Fruit fly (Drosophila melanogaster) whole organism, embryonic: ENCODE data around the gene Pdhb.
A peak's percentile ranks its signal among the peaks of the same experiment; 100 is the strongest.

Experiments
- Ada2b ChIP-seq: fragments of 200-800 bp; sonication (Bioruptor generic); IDR thresholded peaks from 2 replicates; pipeline ENCODE4 v1.3.6; 2022; ENCODE audit warnings: missing biosample characterization, missing genetic modification characterization
- Atf6 ChIP-seq: fragments of 200-800 bp; sonication (Bioruptor generic); IDR thresholded peaks from 2 replicates; pipeline ENCODE4 v1.3.6; 2022; ENCODE audit warnings: missing biosample characterization, missing genetic modification characterization
- CG11398 ChIP-seq: fragments of 200-800 bp; sonication (Bioruptor generic); optimal IDR thresholded peaks from 2 replicates; lab custom pipeline; 2016; ENCODE audit warnings: missing biosample characterization, missing genetic modification characterization
- CG12236 ChIP-seq: fragments of 200-800 bp; sonication (Bioruptor generic); optimal IDR thresholded peaks from 2 replicates; lab custom pipeline; 2016; ENCODE audit warnings: missing biosample characterization, missing genetic modification characterization
- CG13624 ChIP-seq: fragments of 200-800 bp; sonication (Bioruptor generic); optimal IDR thresholded peaks from 2 replicates; lab custom pipeline; 2016; ENCODE audit warnings: missing biosample characterization, missing genetic modification characterization
- CG15601 ChIP-seq: fragments of 200-800 bp; sonication (Bioruptor generic); optimal IDR thresholded peaks from 3 replicates; lab custom pipeline; 2019; ENCODE audit warnings: missing biosample characterization, mild to moderate bottlenecking, missing genetic modification characterization, moderate library complexity
- CG16813 ChIP-seq: fragments of 200-800 bp; sonication (Bioruptor generic); IDR thresholded peaks from 3 replicates; pipeline ENCODE4 v1.3.6; 2022; ENCODE audit warnings: missing biosample characterization, missing genetic modification characterization; ENCODE audit not compliant: partially characterized antibody
- CG17385 ChIP-seq: fragments of 200-800 bp; sonication (Bioruptor generic); optimal IDR thresholded peaks from 3 replicates; lab custom pipeline; 2018; ENCODE audit warnings: missing biosample characterization, mild to moderate bottlenecking, missing genetic modification characterization
- CG2202 ChIP-seq: fragments of 200-800 bp; sonication (Bioruptor generic); optimal IDR thresholded peaks from 2 replicates; lab custom pipeline; 2018; ENCODE audit warnings: missing biosample characterization, mild to moderate bottlenecking, missing genetic modification characterization
- CG30431 ChIP-seq: fragments of 200-800 bp; sonication (Bioruptor generic); optimal IDR thresholded peaks from 2 replicates; lab custom pipeline; 2017; ENCODE audit warnings: missing biosample characterization, missing genetic modification characterization
- CG3163 ChIP-seq: fragments of 200-800 bp; sonication (Bioruptor generic); optimal IDR thresholded peaks from 3 replicates; lab custom pipeline; 2016; ENCODE audit warnings: missing biosample characterization, missing genetic modification characterization
- CG32772 ChIP-seq: fragments of 200-800 bp; sonication (Bioruptor generic); IDR thresholded peaks from 2 replicates; pipeline ENCODE4 v1.3.6; 2022; ENCODE audit warnings: missing biosample characterization, missing genetic modification characterization
- CG3281 ChIP-seq: fragments of 200-800 bp; sonication (Bioruptor generic); optimal IDR thresholded peaks from 3 replicates; lab custom pipeline; 2017; ENCODE audit warnings: missing biosample characterization, mild to moderate bottlenecking, missing genetic modification characterization
- CG34376 ChIP-seq: fragments of 200-800 bp; sonication (Bioruptor generic); optimal IDR thresholded peaks from 2 replicates; lab custom pipeline; 2018; ENCODE audit warnings: missing biosample characterization, mild to moderate bottlenecking, missing genetic modification characterization
- CG42726 ChIP-seq: fragments of 200-800 bp; sonication (Bioruptor generic); IDR thresholded peaks from 2 replicates; pipeline ENCODE4 v1.3.6; 2022; ENCODE audit warnings: missing biosample characterization, missing genetic modification characterization; ENCODE audit not compliant: partially characterized antibody
- CG6689 ChIP-seq: fragments of 200-800 bp; sonication (Bioruptor generic); IDR thresholded peaks from 2 replicates; pipeline ENCODE4 v1.3.6; 2022; ENCODE audit warnings: missing biosample characterization, missing genetic modification characterization
- CG6791 ChIP-seq: fragments of 200-800 bp; sonication (Bioruptor generic); IDR thresholded peaks from 3 replicates; pipeline ENCODE4 v1.3.6; 2022; ENCODE audit warnings: missing biosample characterization, missing genetic modification characterization; ENCODE audit not compliant: partially characterized antibody
- CG8924 ChIP-seq: fragments of 200-800 bp; optimal IDR thresholded peaks from 3 replicates; lab custom pipeline; 2019; ENCODE audit warnings: missing biosample characterization, mild to moderate bottlenecking, missing genetic modification characterization, moderate library complexity
- CG9932 ChIP-seq: fragments of 200-800 bp; sonication (Bioruptor generic); IDR thresholded peaks from 2 replicates; pipeline ENCODE4 v1.3.6; 2022; ENCODE audit warnings: missing biosample characterization, missing genetic modification characterization
- Dfd ChIP-seq, 2 experiments: fragments of >200 bp; optimal IDR thresholded peaks; 2 replicates each; lab custom pipeline; 2017; ENCODE audit warnings: missing biosample characterization in 2 of 2, missing genetic modification characterization in 2 of 2
- Dll ChIP-seq: fragments of 200-800 bp; sonication (Bioruptor generic); IDR thresholded peaks from 4 replicates; pipeline ENCODE4 v1.3.6; 2022; ENCODE audit warnings: missing biosample characterization, missing genetic modification characterization; ENCODE audit not compliant: partially characterized antibody
- Dref ChIP-seq: fragments of 200-800 bp; sonication (Bioruptor generic); IDR thresholded peaks from 2 replicates; pipeline ENCODE4 v1.3.6; 2022; ENCODE audit warnings: missing biosample characterization, missing genetic modification characterization
- Drgx ChIP-seq: fragments of 200-800 bp; sonication (Bioruptor generic); IDR thresholded peaks from 2 replicates; pipeline ENCODE4 v1.3.6; 2022; ENCODE audit warnings: missing biosample characterization, missing genetic modification characterization
- E2f2 ChIP-seq: fragments of 200-800 bp; sonication (Bioruptor generic); IDR thresholded peaks from 2 replicates; pipeline ENCODE4 v1.3.6; 2022; ENCODE audit warnings: missing biosample characterization, missing genetic modification characterization
- Eip74EF ChIP-seq, 2 experiments: fragments of 200-800 bp in 1 of 2; fragments of >200 bp in 1 of 2; sonication (Bioruptor generic) in 1 of 2; optimal IDR thresholded peaks; 2 replicates each; lab custom pipeline; 2017 to 2019; ENCODE audit warnings: missing biosample characterization in 2 of 2, missing genetic modification characterization in 2 of 2, mild to moderate bottlenecking in 1 of 2, moderate library complexity in 1 of 2
- Hr39 ChIP-seq: fragments of >200 bp; optimal IDR thresholded peaks from 2 replicates; lab custom pipeline; 2017
- Mad ChIP-seq: fragments of 200-800 bp; sonication (Bioruptor generic); optimal IDR thresholded peaks from 2 replicates; lab custom pipeline; 2016; ENCODE audit warnings: missing biosample characterization, missing genetic modification characterization
- Side ChIP-seq: fragments of 200-800 bp; sonication (Bioruptor generic); optimal IDR thresholded peaks from 2 replicates; lab custom pipeline; 2016; ENCODE audit warnings: missing biosample characterization, missing genetic modification characterization
- aop ChIP-seq: fragments of 200-800 bp; sonication (Bioruptor generic); IDR thresholded peaks from 2 replicates; pipeline ENCODE4 v1.3.6; 2022; ENCODE audit warnings: missing biosample characterization, missing genetic modification characterization
- az2 ChIP-seq: fragments of 200-800 bp; sonication (Bioruptor generic); optimal IDR thresholded peaks from 3 replicates; lab custom pipeline; 2016; ENCODE audit warnings: missing biosample characterization, missing genetic modification characterization
- cas ChIP-seq: fragments of 200-800 bp; sonication (Bioruptor generic); IDR thresholded peaks from 2 replicates; pipeline ENCODE4 v1.3.6; 2022; ENCODE audit warnings: missing biosample characterization, missing genetic modification characterization
- dpn ChIP-seq, 2 experiments: fragments of 200-800 bp; sonication (Bioruptor generic); optimal IDR thresholded peaks; 3 replicates each; lab custom pipeline; 2016; ENCODE audit warnings: missing biosample characterization in 2 of 2, missing genetic modification characterization in 2 of 2
- esg ChIP-seq: fragments of 200-800 bp; sonication (Bioruptor generic); conservative IDR thresholded peaks from 2 replicates; pipeline ENCODE4 v1.3.6; 2022; ENCODE audit warnings: missing biosample characterization, missing genetic modification characterization
- gsb ChIP-seq: fragments of 200-800 bp; sonication (Bioruptor generic); IDR thresholded peaks from 2 replicates; pipeline ENCODE4 v1.3.6; 2022; ENCODE audit warnings: missing biosample characterization, missing genetic modification characterization
- gt ChIP-seq: fragments of 200-800 bp; sonication (Bioruptor generic); IDR thresholded peaks from 2 replicates; pipeline ENCODE4 v1.3.6; 2022; ENCODE audit warnings: missing biosample characterization, missing genetic modification characterization
- hkb ChIP-seq, 2 experiments: fragments of 200-800 bp in 1 of 2; fragments of >200 bp in 1 of 2; sonication (Bioruptor generic) in 1 of 2; IDR thresholded peaks in 1 of 2; optimal IDR thresholded peaks in 1 of 2; 2 replicates each; pipeline versions ENCODE4 v1.3.6 to Lab custom; 2017 to 2022; ENCODE audit warnings: missing biosample characterization in 1 of 2, missing genetic modification characterization in 1 of 2
- hth ChIP-seq: fragments of >200 bp; optimal IDR thresholded peaks from 2 replicates; lab custom pipeline; 2017; ENCODE audit warnings: inconsistent platforms
- ind ChIP-seq: fragments of 200-800 bp; sonication (Bioruptor generic); optimal IDR thresholded peaks from 3 replicates; lab custom pipeline; 2016; ENCODE audit warnings: missing biosample characterization, missing genetic modification characterization
- kah ChIP-seq: fragments of 200-800 bp; sonication (Bioruptor generic); optimal IDR thresholded peaks from 2 replicates; lab custom pipeline; 2018; ENCODE audit warnings: missing biosample characterization, mild to moderate bottlenecking, missing genetic modification characterization
- knrl ChIP-seq: fragments of 200-800 bp; sonication (Bioruptor generic); IDR thresholded peaks from 3 replicates; pipeline ENCODE4 v1.3.6; 2022; ENCODE audit warnings: missing biosample characterization, missing genetic modification characterization; ENCODE audit not compliant: partially characterized antibody
- maf-S ChIP-seq: fragments of 200-800 bp; sonication (Bioruptor generic); optimal IDR thresholded peaks from 2 replicates; lab custom pipeline; 2016; ENCODE audit warnings: missing biosample characterization, missing genetic modification characterization
- otp ChIP-seq: fragments of 200-800 bp; sonication (Bioruptor generic); IDR thresholded peaks from 3 replicates; pipeline ENCODE4, ENCODE4 v1.3.6; 2022; ENCODE audit warnings: missing biosample characterization, missing genetic modification characterization
- run ChIP-seq: fragments of 200-800 bp; sonication (Bioruptor generic); optimal IDR thresholded peaks from 3 replicates; lab custom pipeline; 2018; ENCODE audit warnings: missing biosample characterization, mild to moderate bottlenecking, missing genetic modification characterization
- sd ChIP-seq: fragments of 200-800 bp; sonication (Bioruptor generic); optimal IDR thresholded peaks from 3 replicates; lab custom pipeline; 2018; ENCODE audit warnings: missing biosample characterization, mild to moderate bottlenecking, missing genetic modification characterization, moderate library complexity
- sim ChIP-seq: fragments of 200-800 bp; sonication (Bioruptor generic); IDR thresholded peaks from 2 replicates; pipeline ENCODE4 v1.3.6; 2022; ENCODE audit warnings: missing biosample characterization, missing genetic modification characterization
- tll ChIP-seq, 2 experiments: fragments of 200-800 bp in 1 of 2; fragments of >200 bp in 1 of 2; sonication (Bioruptor generic) in 1 of 2; optimal IDR thresholded peaks; 2 replicates each; lab custom pipeline; 2017 to 2019; ENCODE audit warnings: missing biosample characterization in 2 of 2, missing genetic modification characterization in 2 of 2, mild to moderate bottlenecking in 1 of 2, moderate library complexity in 1 of 2
- ttk ChIP-seq: fragments of 200-800 bp; sonication (Bioruptor generic); IDR thresholded peaks from 2 replicates; pipeline ENCODE4 v2.1.2; 2022; ENCODE audit warnings: missing biosample characterization, missing genetic modification characterization
- unc-4 ChIP-seq: fragments of 200-800 bp; sonication (Bioruptor generic); IDR thresholded peaks from 2 replicates; pipeline ENCODE4 v1.3.6; 2022; ENCODE audit warnings: missing biosample characterization, missing genetic modification characterization; ENCODE audit not compliant: partially characterized antibody
- z ChIP-seq: fragments of 200-800 bp; sonication (Bioruptor generic); IDR thresholded peaks from 3 replicates; pipeline ENCODE4 v1.3.6; 2022; ENCODE audit warnings: missing biosample characterization, missing genetic modification characterization
- zen ChIP-seq: fragments of 200-800 bp; sonication (Bioruptor generic); optimal IDR thresholded peaks from 3 replicates; lab custom pipeline; 2018; ENCODE audit warnings: missing biosample characterization, mild to moderate bottlenecking, missing genetic modification characterization, moderate library complexity

Pdhb gene

dm6 chr3R:29130902-29131621, 18.2 kb downstream of the Pdhb start, which contains the start of the genes dgt6 and Vha100-1 (continued):
- TF ChIP-seq CG2202 (no peak), CG11398 (GFP tag; lab: Kevin White, UChicago) (no peak), CG34376 (GFP tag; lab: Kevin White, UChicago) (no peak), CG6689 (no peak), CG42726 (GFP tag; lab: Robert Waterston, UW) (no peak), CG8924 (no peak), CG3281 (no peak), dpn (GFP tag; optimal IDR thresholded peaks at IDR 0.05; lab: Kevin White, UChicago) (peak in 1 of 2 experiments; percentile 8), ttk (GFP tag; lab: Robert Waterston, UW) (no peak), CG3163 (GFP tag; lab: Kevin White, UChicago) (no peak), CG6791 (GFP tag; lab: Robert Waterston, UW) (no peak), CG15601 (no peak), unc-4 (GFP tag; lab: Robert Waterston, UW) (0 out of 2 replicates have a peak, but pooled peaks have one; percentile 14), gsb (GFP tag; lab: Robert Waterston, UW) (no peak), esg (GFP tag; lab: Robert Waterston, UW) (no peak), Ada2b (GFP tag; lab: Robert Waterston, UW) (no peak), cas (GFP tag; lab: Robert Waterston, UW) (no peak), CG12236 (GFP tag; lab: Kevin White, UChicago) (no peak), CG17385 (GFP tag; lab: Kevin White, UChicago) (no peak), Dfd (GFP tag; optimal IDR thresholded peaks at IDR 0.05; lab: Kevin White, UChicago) (no peak), gt (no peak), Dll (GFP tag; lab: Robert Waterston, UW) (no peak), run (no peak), ind (GFP tag; lab: Kevin White, UChicago) (no peak), maf-S (GFP tag; lab: Kevin White, UChicago) (no peak), Hr39 (lab: Kevin White, UChicago) (no peak), E2f2 (GFP tag; lab: Robert Waterston, UW) (peak; percentile 85), CG16813 (GFP tag; lab: Robert Waterston, UW) (no peak), CG30431 (GFP tag; lab: Kevin White, UChicago) (no peak), hkb (optimal IDR thresholded peaks at IDR 0.05; lab: Kevin White, UChicago) (no peak), hkb (GFP tag; IDR thresholded peaks at IDR 0.05; lab: Robert Waterston, UW) (no peak), Mad (no peak), hth (lab: Kevin White, UChicago) (no peak), az2 (GFP tag; lab: Kevin White, UChicago) (no peak), sd (tag; lab: Kevin White, UChicago) (no peak), CG9932 (GFP tag; lab: Robert Waterston, UW) (0 out of 2 replicates have a peak, but pooled peaks have one; percentile 21), Eip74EF (GFP tag; optimal IDR thresholded peaks at IDR 0.05; lab: Kevin White, UChicago) (no peak), knrl (GFP tag; lab: Robert Waterston, UW) (no peak; the same call in 2 of the 3 replicates), sim (GFP tag; lab: Robert Waterston, UW) (no peak), Atf6 (GFP tag; lab: Robert Waterston, UW) (no peak), CG32772 (GFP tag; lab: Robert Waterston, UW) (no peak), kah (GFP tag; lab: Kevin White, UChicago) (no peak), Drgx (no peak), otp (GFP tag; lab: Robert Waterston, UW) (no peak), Side (GFP tag; lab: Kevin White, UChicago) (no peak), tll (GFP tag; optimal IDR thresholded peaks at IDR 0.05; lab: Kevin White, UChicago) (no peak), z (GFP tag; lab: Robert Waterston, UW) (no peak), Dref (peak; percentile 30; the same call in 1 of the 2 replicates), aop (GFP tag; lab: Robert Waterston, UW) (no peak), CG13624 (GFP tag; lab: Kevin White, UChicago) (no peak), zen (tag; lab: Kevin White, UChicago) (no peak)
